Fruit fly (Drosophila melanogaster) whole organism, embryonic: ENCODE data around the gene Mrm2.

Experiments used
- Atf3 ChIP-seq: fragments of 200-800 bp; sonication (Bioruptor generic); optimal IDR thresholded peaks from 3 replicates; lab custom pipeline; 2016; ENCODE audit warnings: missing biosample characterization, missing genetic modification characterization
- Bteb2 ChIP-seq: fragments of 200-800 bp; sonication (Bioruptor generic); optimal IDR thresholded peaks from 2 replicates; lab custom pipeline; 2016; ENCODE audit warnings: missing biosample characterization, missing genetic modification characterization
- CG10274 ChIP-seq: fragments of 200-800 bp; sonication (Bioruptor generic); optimal IDR thresholded peaks from 3 replicates; lab custom pipeline; 2017; ENCODE audit warnings: missing biosample characterization, mild to moderate bottlenecking, missing genetic modification characterization
- CG10321 ChIP-seq: fragments of 200-800 bp; sonication (Bioruptor generic); IDR thresholded peaks from 2 replicates; pipeline ENCODE4 v1.3.6; 2022; ENCODE audit warnings: missing biosample characterization, missing genetic modification characterization
- CG11456 ChIP-seq: fragments of 200-800 bp; sonication (Bioruptor generic); IDR thresholded peaks from 3 replicates; pipeline ENCODE4 v1.3.6; 2022; ENCODE audit warnings: missing biosample characterization, missing genetic modification characterization
- CG11504 ChIP-seq: fragments of 200-800 bp; sonication (Bioruptor generic); optimal IDR thresholded peaks from 3 replicates; lab custom pipeline; 2019; ENCODE audit warnings: missing biosample characterization, mild to moderate bottlenecking, missing genetic modification characterization, moderate library complexity
- CG13123 ChIP-seq: fragments of 200-800 bp; sonication (Bioruptor generic); optimal IDR thresholded peaks from 2 replicates; lab custom pipeline; 2016; ENCODE audit warnings: missing biosample characterization, missing genetic modification characterization
- CG13424 ChIP-seq: fragments of 200-800 bp; sonication (Bioruptor generic); optimal IDR thresholded peaks from 2 replicates; lab custom pipeline; 2019; ENCODE audit warnings: missing biosample characterization, mild to moderate bottlenecking, missing genetic modification characterization, moderate library complexity
- CG1647 ChIP-seq: fragments of 200-800 bp; sonication (Bioruptor generic); optimal IDR thresholded peaks from 3 replicates; lab custom pipeline; 2016; ENCODE audit warnings: missing biosample characterization, missing genetic modification characterization
- CG16813 ChIP-seq: fragments of 200-800 bp; sonication (Bioruptor generic); IDR thresholded peaks from 3 replicates; pipeline ENCODE4 v1.3.6; 2022; ENCODE audit warnings: missing biosample characterization, missing genetic modification characterization; ENCODE audit not compliant: partially characterized antibody
- CG3281 ChIP-seq: fragments of 200-800 bp; sonication (Bioruptor generic); optimal IDR thresholded peaks from 3 replicates; lab custom pipeline; 2017; ENCODE audit warnings: missing biosample characterization, mild to moderate bottlenecking, missing genetic modification characterization
- CG4282 ChIP-seq: fragments of 200-800 bp; sonication (Bioruptor generic); optimal IDR thresholded peaks from 2 replicates; lab custom pipeline; 2016; ENCODE audit warnings: missing biosample characterization, missing genetic modification characterization
- CG4820 ChIP-seq: fragments of 200-800 bp; sonication (Bioruptor generic); optimal IDR thresholded peaks from 3 replicates; lab custom pipeline; 2016; ENCODE audit warnings: missing biosample characterization, missing genetic modification characterization
- CG6272 ChIP-seq: fragments of 200-800 bp; sonication (Bioruptor generic); IDR thresholded peaks from 2 replicates; pipeline ENCODE4 v1.3.6; 2022; ENCODE audit warnings: missing biosample characterization, missing genetic modification characterization
- CG9727 ChIP-seq: fragments of 200-800 bp; sonication (Bioruptor generic); optimal IDR thresholded peaks from 3 replicates; lab custom pipeline; 2017; ENCODE audit warnings: missing biosample characterization, mild to moderate bottlenecking, missing genetic modification characterization
- CTCF ChIP-seq: fragments of 200-800 bp; sonication (Bioruptor generic); optimal IDR thresholded peaks from 2 replicates; lab custom pipeline; 2017; ENCODE audit warnings: missing biosample characterization, mild to moderate bottlenecking, missing genetic modification characterization, moderate library complexity
- CrebB ChIP-seq: fragments of 200-800 bp; sonication (Bioruptor generic); optimal IDR thresholded peaks from 3 replicates; lab custom pipeline; 2018; ENCODE audit warnings: missing biosample characterization, mild to moderate bottlenecking, missing genetic modification characterization
- Dip3 ChIP-seq: fragments of 200-800 bp; sonication (Bioruptor generic); optimal IDR thresholded peaks from 3 replicates; lab custom pipeline; 2016; ENCODE audit warnings: missing biosample characterization, missing genetic modification characterization
- H2.0 ChIP-seq: fragments of 200-800 bp; sonication (Bioruptor generic); IDR thresholded peaks from 2 replicates; pipeline ENCODE4 v1.3.6; 2022; ENCODE audit warnings: missing biosample characterization, missing genetic modification characterization
- Hr78 ChIP-seq, 2 experiments: fragments of 200-800 bp in 1 of 2; fragments of >200 bp in 1 of 2; sonication (Bioruptor generic) in 1 of 2; optimal IDR thresholded peaks; 2 replicates each; lab custom pipeline; 2017 to 2019; ENCODE audit warnings: missing biosample characterization in 2 of 2, missing genetic modification characterization in 2 of 2, mild to moderate bottlenecking in 1 of 2, moderate library complexity in 1 of 2
- Hsf ChIP-seq: fragments of 200-800 bp; sonication (Bioruptor generic); optimal IDR thresholded peaks from 3 replicates; lab custom pipeline; 2016; ENCODE audit warnings: missing biosample characterization, missing genetic modification characterization
- Kr ChIP-seq: fragments of 200-800 bp; sonication (Bioruptor generic); optimal IDR thresholded peaks from 2 replicates; lab custom pipeline; 2017; ENCODE audit warnings: missing biosample characterization, mild to moderate bottlenecking, missing genetic modification characterization
- Lhr ChIP-seq: fragments of 200-800 bp; sonication (Bioruptor generic); optimal IDR thresholded peaks from 3 replicates; lab custom pipeline; 2017; ENCODE audit warnings: mild to moderate bottlenecking, missing biosample characterization, missing genetic modification reagents, missing genetic modification characterization
- Lim3 ChIP-seq: fragments of 200-800 bp; sonication (Bioruptor generic); IDR thresholded peaks from 2 replicates; pipeline ENCODE4 v1.3.6; 2022; ENCODE audit warnings: missing biosample characterization, missing genetic modification characterization
- MBD-R2 ChIP-seq: fragments of 200-800 bp; sonication (Bioruptor generic); IDR thresholded peaks from 2 replicates; pipeline ENCODE4 v1.3.6; 2022; ENCODE audit warnings: missing biosample characterization, missing genetic modification characterization
- Nf-YC ChIP-seq: fragments of 200-800 bp; optimal IDR thresholded peaks from 3 replicates; lab custom pipeline; 2019; ENCODE audit warnings: missing biosample characterization, mild to moderate bottlenecking, missing genetic modification characterization, moderate library complexity
- Sox102F ChIP-seq: fragments of 200-800 bp; sonication (Bioruptor generic); optimal IDR thresholded peaks from 2 replicates; lab custom pipeline; 2018; ENCODE audit warnings: missing biosample characterization, mild to moderate bottlenecking, missing genetic modification characterization, moderate library complexity
- Sry-β ChIP-seq: fragments of 200-800 bp; sonication (Bioruptor generic); optimal IDR thresholded peaks from 2 replicates; lab custom pipeline; 2018; ENCODE audit warnings: missing biosample characterization, mild to moderate bottlenecking, missing genetic modification characterization, moderate library complexity
- Stat92E ChIP-seq, 3 experiments: fragments of >200 bp in 2 of 3; fragments of 200-800 bp in 1 of 3; sonication (Bioruptor generic) in 1 of 3; optimal IDR thresholded peaks; 2 replicates each; lab custom pipeline; 2017 to 2019; ENCODE audit warnings: missing biosample characterization in 3 of 3, missing genetic modification characterization in 3 of 3, mild to moderate bottlenecking in 1 of 3, moderate library complexity in 1 of 3
- az2 ChIP-seq: fragments of 200-800 bp; sonication (Bioruptor generic); optimal IDR thresholded peaks from 3 replicates; lab custom pipeline; 2016; ENCODE audit warnings: missing biosample characterization, missing genetic modification characterization
- bigmax ChIP-seq: fragments of 200-800 bp; sonication (Bioruptor generic); optimal IDR thresholded peaks from 2 replicates; lab custom pipeline; 2018; ENCODE audit warnings: missing biosample characterization, mild to moderate bottlenecking, missing genetic modification characterization
- bowl ChIP-seq: fragments of 200-800 bp; sonication (Bioruptor generic); IDR thresholded peaks from 2 replicates; pipeline ENCODE4 v1.3.6; 2022; ENCODE audit warnings: missing biosample characterization, missing genetic modification characterization
- chif ChIP-seq, 2 experiments: fragments of 200-800 bp; sonication (Bioruptor generic); optimal IDR thresholded peaks; 3 replicates each; lab custom pipeline; 2016; ENCODE audit warnings: missing biosample characterization in 2 of 2, missing genetic modification characterization in 2 of 2
- crc ChIP-seq: fragments of 200-800 bp; sonication (Bioruptor generic); optimal IDR thresholded peaks from 2 replicates; lab custom pipeline; 2016; ENCODE audit warnings: missing biosample characterization, missing genetic modification characterization
- dysf ChIP-seq: fragments of 200-800 bp; sonication (Bioruptor generic); IDR thresholded peaks from 3 replicates; pipeline ENCODE4 v1.3.6; 2022; ENCODE audit warnings: missing biosample characterization, missing genetic modification characterization
- fd102C ChIP-seq: fragments of 200-800 bp; sonication (Bioruptor generic); optimal IDR thresholded peaks from 2 replicates; lab custom pipeline; 2018; ENCODE audit warnings: missing biosample characterization, mild to moderate bottlenecking, missing genetic modification characterization, moderate library complexity
- ham ChIP-seq: fragments of 200-800 bp; sonication (Bioruptor generic); IDR thresholded peaks from 2 replicates; pipeline ENCODE4 v1.3.6; 2022; ENCODE audit warnings: missing biosample characterization, missing genetic modification characterization
- jigr1 ChIP-seq: fragments of 200-800 bp; sonication (Bioruptor generic); IDR thresholded peaks from 3 replicates; pipeline ENCODE4 v1.3.6; 2022; ENCODE audit warnings: missing biosample characterization, missing genetic modification characterization
- kay ChIP-seq: fragments of 200-800 bp; sonication (Bioruptor generic); optimal IDR thresholded peaks from 2 replicates; lab custom pipeline; 2016; ENCODE audit warnings: missing biosample characterization, missing genetic modification characterization
- pum ChIP-seq: fragments of 200-800 bp; sonication (Bioruptor generic); optimal IDR thresholded peaks from 2 replicates; lab custom pipeline; 2016; ENCODE audit warnings: missing biosample characterization, missing genetic modification characterization
- ro ChIP-seq: fragments of 200-800 bp; sonication (Bioruptor generic); IDR thresholded peaks from 2 replicates; pipeline ENCODE4 v1.3.6; 2022; ENCODE audit warnings: missing biosample characterization, missing genetic modification characterization
- sc ChIP-seq, 3 experiments: fragments of >200 bp in 2 of 3; fragments of 200-800 bp in 1 of 3; sonication (Bioruptor generic) in 1 of 3; optimal IDR thresholded peaks; 2 replicates in 2 of 3; 3 replicates in 1 of 3; lab custom pipeline; 2017; ENCODE audit warnings: mild to moderate bottlenecking in 1 of 3, missing biosample characterization in 1 of 3, missing genetic modification characterization in 1 of 3, missing genetic modification reagents in 1 of 3
- sim ChIP-seq: fragments of 200-800 bp; sonication (Bioruptor generic); IDR thresholded peaks from 2 replicates; pipeline ENCODE4 v1.3.6; 2022; ENCODE audit warnings: missing biosample characterization, missing genetic modification characterization
- slou ChIP-seq: fragments of 200-800 bp; sonication (Bioruptor generic); optimal IDR thresholded peaks from 3 replicates; lab custom pipeline; 2016; ENCODE audit warnings: missing biosample characterization, missing genetic modification characterization
- slp2 ChIP-seq: fragments of 200-800 bp; sonication (Bioruptor generic); optimal IDR thresholded peaks from 2 replicates; lab custom pipeline; 2016; ENCODE audit warnings: missing biosample characterization, missing genetic modification characterization
- so ChIP-seq: fragments of 200-800 bp; sonication (Bioruptor generic); IDR thresholded peaks from 3 replicates; pipeline ENCODE4 v1.3.6; 2022; ENCODE audit warnings: missing biosample characterization, missing genetic modification characterization
- tll ChIP-seq, 2 experiments: fragments of 200-800 bp in 1 of 2; fragments of >200 bp in 1 of 2; sonication (Bioruptor generic) in 1 of 2; optimal IDR thresholded peaks; 2 replicates each; lab custom pipeline; 2017 to 2019; ENCODE audit warnings: missing biosample characterization in 2 of 2, missing genetic modification characterization in 2 of 2, mild to moderate bottlenecking in 1 of 2, moderate library complexity in 1 of 2
- vvl ChIP-seq: fragments of 200-800 bp; sonication (Bioruptor generic); IDR thresholded peaks from 2 replicates; pipeline ENCODE4 v1.3.6; 2022; ENCODE audit warnings: missing biosample characterization, missing genetic modification characterization

Gene Mrm2

dm6 chr3R:19879470-19880052 lies 18.2 kb downstream of the Mrm2 start, which contains the start of gene Ask1 (continued):
- TF ChIP-seq CG16813 (GFP tag; lab: Robert Waterston, UW) (peak; percentile 22; the same call in 1 of the 3 replicates), CG10274 (GFP tag; lab: Kevin White, UChicago) (no peak), Dip3 (GFP tag; lab: Kevin White, UChicago) (no peak)

DNA sequence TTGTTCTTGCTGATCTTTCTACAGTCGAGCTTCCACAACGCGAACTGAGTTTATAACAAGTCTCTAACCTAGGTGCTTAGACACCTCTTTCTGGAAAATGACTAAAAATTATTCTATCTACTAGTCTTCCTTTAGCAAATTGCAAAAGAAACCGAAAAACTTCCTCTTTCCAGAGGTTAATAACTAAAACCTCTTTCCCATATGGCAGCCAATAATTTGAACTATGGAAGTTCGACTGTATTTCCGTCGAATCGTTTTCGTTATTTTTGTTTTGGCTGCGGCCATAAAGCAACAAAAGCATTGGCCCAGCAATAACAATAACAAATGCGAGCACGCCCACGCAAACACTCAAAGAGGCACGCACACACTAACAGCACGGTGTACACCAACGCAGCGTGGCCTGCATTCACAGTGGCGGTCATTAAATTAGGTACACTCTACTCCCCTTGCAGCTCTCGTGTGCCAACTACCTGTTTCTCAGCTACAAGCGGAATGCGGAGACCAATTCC lies 19.1 kb downstream of the Mrm2 start:
- TF ChIP-seq vvl (GFP tag; lab: Robert Waterston, UW) (peak; percentile 46; the same call in 1 of the 2 replicates), CG6272 (GFP tag; lab: Robert Waterston, UW) (no peak), CG13424 (peak; percentile 66), H2.0 (peak; percentile 33; the same call in 1 of the 2 replicates), CG9727 (GFP tag; lab: Kevin White, UChicago) (peak; percentile 47), az2 (GFP tag; lab: Kevin White, UChicago) (peak; percentile 27), pum (GFP tag; lab: Kevin White, UChicago) (peak; percentile 24), CG4820 (GFP tag; lab: Kevin White, UChicago) (peak; percentile 37), Kr (GFP tag; lab: Kevin White, UChicago) (no peak), fd102C (GFP tag; lab: Kevin White, UChicago) (no peak), crc (GFP tag; lab: Kevin White, UChicago) (no peak), slp2 (GFP tag; lab: Kevin White, UChicago) (no peak), Stat92E (GFP tag; optimal IDR thresholded peaks at IDR 0.05; lab: Kevin White, UChicago) (peak in 1 of 3 experiments; percentile 57), Hr78 (GFP tag; optimal IDR thresholded peaks at IDR 0.05; lab: Kevin White, UChicago) (peak in 1 of 2 experiments; percentile 26), CG4282 (no peak), Lim3 (no peak), Bteb2 (no peak), ro (GFP tag; lab: Robert Waterston, UW) (no peak), sc (optimal IDR thresholded peaks at IDR 0.05; lab: Kevin White, UChicago) (no peak), sc (GFP tag; optimal IDR thresholded peaks at IDR 0.05; lab: Kevin White, UChicago) (no peak), CG13123 (no peak), CTCF (GFP tag; lab: Kevin White, UChicago) (no peak), dysf (peak; percentile 53; the same call in 1 of the 3 replicates), CG11456 (no peak), ham (GFP tag; lab: Robert Waterston, UW) (no peak), MBD-R2 (GFP tag; lab: Robert Waterston, UW) (no peak; the same call in 1 of the 2 replicates), Sox102F (GFP tag; lab: Kevin White, UChicago) (peak; percentile 32), CG10321 (GFP tag; lab: Robert Waterston, UW) (no peak), Hsf (GFP tag; lab: Kevin White, UChicago) (peak; percentile 34), Atf3 (GFP tag; lab: Kevin White, UChicago) (no peak), CG3281 (GFP tag; lab: Kevin White, UChicago) (peak; percentile 51), Lhr (GFP tag; lab: Kevin White, UChicago) (no peak), so (GFP tag; lab: Robert Waterston, UW) (0 out of 3 replicates have a peak, but pooled peaks have one; percentile 37), slou (GFP tag; lab: Kevin White, UChicago) (no peak), bowl (GFP tag; lab: Robert Waterston, UW) (no peak), kay (GFP tag; lab: Kevin White, UChicago) (no peak), Sry-β (GFP tag; lab: Kevin White, UChicago) (no peak), jigr1 (GFP tag; lab: Robert Waterston, UW) (no peak), sim (no peak), Nf-YC (tag; lab: Kevin White, UChicago) (peak; percentile 68), chif (GFP tag; optimal IDR thresholded peaks at IDR 0.05; lab: Kevin White, UChicago) (peak; percentile 13 to 24), CG11504 (tag; lab: Kevin White, UChicago) (peak; percentile 71), CG1647 (no peak), tll (GFP tag; optimal IDR thresholded peaks at IDR 0.05; lab: Kevin White, UChicago) (no peak), bigmax (GFP tag; lab: Kevin White, UChicago) (no peak), CrebB (tag; lab: Kevin White, UChicago) (no peak)
